Worm (Caenorhabditis elegans): ENCODE results near the gene ZC449.7.

Gene ZC449.7

ce11 chrX:4969228-4969627 is 44.6 kb upstream of the ZC449.7 start, which contains the start of gene M03F4.6 (continued):
- no peak for TF ChIP-seq ceh-100 (GFP tag; IDR thresholded peaks at IDR 0.05)
- peak; percentile 11 for TF ChIP-seq ZK185.1 (tag; optimal IDR thresholded peaks at IDR 0.05; ENCODE audit: poor library complexity, severe bottlenecking)
- TF ChIP-seq B0336.3 (GFP tag; IDR thresholded peaks at IDR 0.05): peak; percentile 76
- no peak for TF ChIP-seq akir-1 (GFP tag; optimal IDR thresholded peaks at IDR 0.05)
- TF ChIP-seq hsf-1 (GFP tag; IDR thresholded peaks at IDR 0.05): no peak
- no peak for TF ChIP-seq F23B12.7 (tag; optimal IDR thresholded peaks at IDR 0.05; ENCODE audit: insufficient read depth)
- TF ChIP-seq nhr-179 (tag; optimal IDR thresholded peaks at IDR 0.05): no peak
- TF ChIP-seq tlf-1 (GFP tag; optimal IDR thresholded peaks at IDR 0.05): peak; percentile 75
- no peak for TF ChIP-seq zfh-2 (GFP tag; conservative IDR thresholded peaks at IDR 0.05)
- no peak for TF ChIP-seq B0035.1 (tag; optimal IDR thresholded peaks at IDR 0.05)
- no peak for TF ChIP-seq lag-1 (GFP tag; IDR thresholded peaks at IDR 0.05)
- peak; percentile 18 for TF ChIP-seq ztf-22 (GFP tag; optimal IDR thresholded peaks at IDR 0.05)
- no peak for TF ChIP-seq T26A5.8 (tag; optimal IDR thresholded peaks at IDR 0.05)
- TF ChIP-seq ceh-58 (GFP tag; IDR thresholded peaks at IDR 0.05): no peak
- no peak for TF ChIP-seq ztf-28 (GFP tag; IDR thresholded peaks at IDR 0.05)
- no peak for TF ChIP-seq lir-1 (GFP tag; conservative IDR thresholded peaks at IDR 0.05)
- peak; percentile 42; the same call in 1 of the 2 replicates for TF ChIP-seq dox-1 (GFP tag; IDR thresholded peaks at IDR 0.05)
- no peak for TF ChIP-seq aptf-2 (GFP tag; conservative IDR thresholded peaks at IDR 0.05)
- TF ChIP-seq attf-3 (GFP tag; conservative IDR thresholded peaks at IDR 0.05): no peak
- no peak for TF ChIP-seq egl-18 (GFP tag; IDR thresholded peaks at IDR 0.05)
- TF ChIP-seq ztf-3 (GFP tag; optimal IDR thresholded peaks at IDR 0.05): peak; percentile 47
- no peak for TF ChIP-seq ceh-27 (GFP tag; optimal IDR thresholded peaks at IDR 0.05)
- TF ChIP-seq egl-44 (GFP tag; IDR thresholded peaks at IDR 0.05): 0 out of 2 replicates have a peak, but pooled peaks have one; percentile 27
- no peak for TF ChIP-seq tbx-9 (tag; optimal IDR thresholded peaks at IDR 0.05; ENCODE audit: borderline replicate concordance)
- TF ChIP-seq Y79H2A.3 (GFP tag; conservative IDR thresholded peaks at IDR 0.05): no peak
- no peak for TF ChIP-seq F22D6.2 (tag; optimal IDR thresholded peaks at IDR 0.05)
- TF ChIP-seq bed-1 (GFP tag; IDR thresholded peaks at IDR 0.05): no peak
- no peak for TF ChIP-seq snpc-1.3 (tag; optimal IDR thresholded peaks at IDR 0.05; ENCODE audit: insufficient read depth)
- no peak for TF ChIP-seq sea-2 (GFP tag; IDR thresholded peaks at IDR 0.05)
- peak; percentile 6 for TF ChIP-seq gei-17 (GFP tag; optimal IDR thresholded peaks at IDR 0.05)
- TF ChIP-seq dpff-1 (tag; optimal IDR thresholded peaks at IDR 0.05): peak; percentile 10
- 0 out of 2 replicates have a peak, but pooled peaks have one; percentile 72 for TF ChIP-seq Y56A3A.18 (GFP tag; IDR thresholded peaks at IDR 0.05)
- no peak for TF ChIP-seq hlh-12 (tag; optimal IDR thresholded peaks at IDR 0.05)
- TF ChIP-seq pha-4 (tag; optimal IDR thresholded peaks at IDR 0.05): no peak
- TF ChIP-seq K11D2.4 (GFP tag; IDR thresholded peaks at IDR 0.05): peak; percentile 53
- TF ChIP-seq dpl-1 (GFP tag; optimal IDR thresholded peaks at IDR 0.05): no peak
- no peak for TF ChIP-seq rec-8 (tag; optimal IDR thresholded peaks at IDR 0.05)
- no peak for TF ChIP-seq lsy-27 (tag; optimal IDR thresholded peaks at IDR 0.05; ENCODE audit: borderline replicate concordance, insufficient read depth)
- no peak for TF ChIP-seq mcd-1 (GFP tag; IDR thresholded peaks at IDR 0.05)
- peak; percentile 53; the same call in 1 of the 2 replicates for TF ChIP-seq ekl-4 (GFP tag; IDR thresholded peaks at IDR 0.05)
- no peak; the same call in 1 of the 2 replicates for TF ChIP-seq C06A6.2 (GFP tag; conservative IDR thresholded peaks at IDR 0.05)
- TF ChIP-seq B0019.2 (GFP tag; conservative IDR thresholded peaks at IDR 0.05): no peak
- 0 out of 2 replicates have a peak, but pooled peaks have one; percentile 51 for TF ChIP-seq ceh-40 (GFP tag; IDR thresholded peaks at IDR 0.05)
- TF ChIP-seq hmg-1.2 (GFP tag; IDR thresholded peaks at IDR 0.05): no peak
- no peak for TF ChIP-seq lin-35 (GFP tag; optimal IDR thresholded peaks at IDR 0.05)
- TF ChIP-seq rcor-1 (GFP tag; IDR thresholded peaks at IDR 0.05): peak; percentile 35; the same call in 1 of the 2 replicates
- no peak for TF ChIP-seq ztf-25 (GFP tag; IDR thresholded peaks at IDR 0.05)
- no peak for TF ChIP-seq nhr-27 (tag; optimal IDR thresholded peaks at IDR 0.05)
